Worm (Caenorhabditis elegans) whole organism, L1 larva: ENCODE data around the gene Y41C4A.22.

Source experiments
- C04F5.9 ChIP-seq: sonication (generic microtip); optimal IDR thresholded peaks from 2 replicates; lab custom pipeline; 2016; ENCODE audit warnings: missing genetic modification characterization, missing compliant biosample characterization
- C16A3.4 ChIP-seq: fragments of 150-350 bp; optimal IDR thresholded peaks from 2 replicates; lab custom pipeline; 2014; ENCODE audit warnings: missing biosample characterization, missing genetic modification characterization
- C34B4.2 ChIP-seq: sonication (generic microtip); optimal IDR thresholded peaks from 2 replicates; lab custom pipeline; 2017; ENCODE audit warnings: mild to moderate bottlenecking, missing genetic modification characterization, missing compliant biosample characterization
- aha-1 ChIP-seq: fragments of 150-350 bp; optimal IDR thresholded peaks from 2 replicates; lab custom pipeline; 2014; ENCODE audit warnings: missing biosample characterization, missing genetic modification characterization
- ceh-63 ChIP-seq: fragments of 200-800 bp; sonication (Bioruptor generic); optimal IDR thresholded peaks from 2 replicates; lab custom pipeline; 2018; ENCODE audit warnings: mild to moderate bottlenecking, missing genetic modification characterization, missing compliant biosample characterization
- ceh-90 ChIP-seq: sonication (generic microtip); optimal IDR thresholded peaks from 2 replicates; lab custom pipeline; 2016; ENCODE audit warnings: missing genetic modification characterization, missing compliant biosample characterization
- efl-3 ChIP-seq: fragments of 200-800 bp; sonication (Bioruptor generic); optimal IDR thresholded peaks from 2 replicates; lab custom pipeline; 2018; ENCODE audit warnings: mild to moderate bottlenecking, missing genetic modification characterization, missing compliant biosample characterization
- egl-13 ChIP-seq: sonication (generic microtip); optimal IDR thresholded peaks from 2 replicates; lab custom pipeline; 2016; ENCODE audit warnings: missing genotype, missing genetic modification reagents, missing genetic modification characterization, missing compliant biosample characterization
- egl-27 ChIP-seq, 2 experiments: fragments of 150-350 bp in 1 of 2; sonication (generic microtip); optimal IDR thresholded peaks; 3 replicates each; lab custom pipeline; 2017 to 2018; ENCODE audit warnings: missing biosample characterization in 2 of 2, missing genetic modification characterization in 2 of 2, missing genetic modification reagents in 2 of 2
- elt-3 ChIP-seq, 6 experiments: fragments of 150-350 bp in 1 of 6; sonication (generic microtip); optimal IDR thresholded peaks; 2 replicates each; lab custom pipeline; 2017 to 2018; ENCODE audit warnings: missing biosample characterization in 6 of 6, missing genetic modification characterization in 6 of 6, inconsistent platforms in 1 of 6
- ets-5 ChIP-seq: fragments of 200-800 bp; sonication (Bioruptor generic); IDR thresholded peaks from 2 replicates; pipeline ENCODE4 v1.3.6; 2022; ENCODE audit warnings: missing genetic modification characterization, missing compliant biosample characterization
- fkh-4 ChIP-seq: sonication (generic microtip); optimal IDR thresholded peaks from 2 replicates; lab custom pipeline; 2016; ENCODE audit warnings: missing compliant biosample characterization, missing genetic modification characterization, borderline replicate concordance
- fkh-8 ChIP-seq: sonication (generic microtip); optimal IDR thresholded peaks from 2 replicates; lab custom pipeline; 2016; ENCODE audit warnings: mild to moderate bottlenecking, missing genetic modification characterization, missing compliant biosample characterization
- grh-1 ChIP-seq: fragments of 200-800 bp; sonication (Bioruptor generic); IDR thresholded peaks from 2 replicates; pipeline ENCODE4 v1.3.6; 2022; ENCODE audit warnings: missing genetic modification reagents, missing genetic modification characterization, missing compliant biosample characterization
- hlh-17 ChIP-seq: fragments of 200-800 bp; sonication (Bioruptor generic); optimal IDR thresholded peaks from 2 replicates; lab custom pipeline; 2018; ENCODE audit warnings: missing genetic modification characterization, mild to moderate bottlenecking, missing compliant biosample characterization, moderate library complexity, borderline replicate concordance
- lin-13 ChIP-seq: fragments of 150-350 bp; optimal IDR thresholded peaks from 2 replicates; lab custom pipeline; 2014; ENCODE audit warnings: missing biosample characterization, missing genetic modification reagents, missing genetic modification characterization
- lin-14 ChIP-seq: fragments of 200-800 bp; sonication (Bioruptor generic); optimal IDR thresholded peaks from 2 replicates; lab custom pipeline; 2018; ENCODE audit warnings: mild to moderate bottlenecking, missing genetic modification characterization, moderate library complexity, missing compliant biosample characterization
- lin-15B ChIP-seq: fragments of 150-350 bp; sonication (generic microtip); optimal IDR thresholded peaks from 3 replicates; lab custom pipeline; 2014; ENCODE audit warnings: missing biosample characterization, missing genetic modification characterization
- lin-39 ChIP-seq: fragments of 150-350 bp; optimal IDR thresholded peaks from 2 replicates; lab custom pipeline; 2014; ENCODE audit warnings: missing biosample characterization, missing genetic modification reagents, missing genetic modification characterization
- lir-3 ChIP-seq: sonication (generic microtip); optimal IDR thresholded peaks from 2 replicates; lab custom pipeline; 2016; ENCODE audit warnings: mild to moderate bottlenecking, missing genetic modification characterization, moderate library complexity, missing compliant biosample characterization; ENCODE audit not compliant: poor library complexity
- mdl-1 ChIP-seq, 2 experiments: fragments of 150-350 bp; optimal IDR thresholded peaks; 2 replicates each; lab custom pipeline; 2014 to 2017; ENCODE audit warnings: missing biosample characterization in 2 of 2, missing genetic modification characterization in 2 of 2, inconsistent platforms in 1 of 2
- nhr-19 ChIP-seq: fragments of 200-800 bp; sonication (Bioruptor generic); conservative IDR thresholded peaks from 2 replicates; pipeline ENCODE4 v1.3.6; 2022; ENCODE audit warnings: missing genetic modification characterization, missing compliant biosample characterization
- nhr-20 ChIP-seq: sonication (generic microtip); optimal IDR thresholded peaks from 2 replicates; lab custom pipeline; 2016; ENCODE audit warnings: mild to moderate bottlenecking, missing genetic modification characterization, missing compliant biosample characterization
- nhr-237 ChIP-seq: fragments of 150-350 bp; optimal IDR thresholded peaks from 2 replicates; lab custom pipeline; 2014; ENCODE audit warnings: missing biosample characterization, missing genetic modification characterization
- nhr-28 ChIP-seq: fragments of 150-350 bp; optimal IDR thresholded peaks from 2 replicates; lab custom pipeline; 2014; ENCODE audit warnings: missing biosample characterization, missing genetic modification characterization
- nhr-47 ChIP-seq: sonication (generic microtip); optimal IDR thresholded peaks from 2 replicates; lab custom pipeline; 2016; ENCODE audit warnings: mild to moderate bottlenecking, missing genetic modification characterization, moderate library complexity, missing compliant biosample characterization
- nhr-71 ChIP-seq: sonication (generic microtip); optimal IDR thresholded peaks from 2 replicates; lab custom pipeline; 2016; ENCODE audit warnings: mild to moderate bottlenecking, missing genetic modification characterization, moderate library complexity, missing compliant biosample characterization
- nhr-77 ChIP-seq: fragments of 150-350 bp; optimal IDR thresholded peaks from 2 replicates; lab custom pipeline; 2014; ENCODE audit warnings: missing biosample characterization, missing genetic modification characterization
- nhr-84 ChIP-seq: sonication (generic microtip); optimal IDR thresholded peaks from 2 replicates; lab custom pipeline; 2017; ENCODE audit warnings: missing biosample characterization, missing genetic modification characterization
- nhr-90 ChIP-seq: sonication (generic microtip); optimal IDR thresholded peaks from 2 replicates; lab custom pipeline; 2016; ENCODE audit warnings: mild to moderate bottlenecking, missing genetic modification characterization, missing compliant biosample characterization; ENCODE audit not compliant: poor library complexity
- pax-3 ChIP-seq: fragments of 200-800 bp; sonication (Bioruptor generic); optimal IDR thresholded peaks from 2 replicates; lab custom pipeline; 2018; ENCODE audit warnings: mild to moderate bottlenecking, missing genetic modification characterization, moderate library complexity, missing compliant biosample characterization
- pqm-1 ChIP-seq: sonication (generic microtip); optimal IDR thresholded peaks from 3 replicates; lab custom pipeline; 2017; ENCODE audit warnings: missing biosample characterization, missing genetic modification characterization
- rnt-1 ChIP-seq: sonication (generic microtip); optimal IDR thresholded peaks from 2 replicates; lab custom pipeline; 2016; ENCODE audit warnings: mild to moderate bottlenecking, missing genetic modification characterization, moderate library complexity, missing compliant biosample characterization
- skn-1 ChIP-seq: fragments of 150-350 bp; optimal IDR thresholded peaks from 2 replicates; lab custom pipeline; 2014; ENCODE audit warnings: missing biosample characterization, missing genetic modification characterization
- snpc-4 ChIP-seq: fragments of 150-350 bp; optimal IDR thresholded peaks from 2 replicates; lab custom pipeline; 2014; ENCODE audit warnings: missing biosample characterization, missing genetic modification characterization
- snu-23 ChIP-seq: sonication (generic microtip); optimal IDR thresholded peaks from 2 replicates; lab custom pipeline; 2016; ENCODE audit warnings: missing genetic modification characterization, missing compliant biosample characterization
- sox-4 ChIP-seq: sonication (generic microtip); optimal IDR thresholded peaks from 2 replicates; lab custom pipeline; 2016; ENCODE audit warnings: missing genetic modification characterization, missing compliant biosample characterization
- sptf-1 ChIP-seq: fragments of 150-350 bp; optimal IDR thresholded peaks from 2 replicates; lab custom pipeline; 2014; ENCODE audit warnings: missing biosample characterization, missing genetic modification characterization
- sup-37 ChIP-seq: fragments of 200-800 bp; sonication (Bioruptor generic); optimal IDR thresholded peaks from 2 replicates; lab custom pipeline; 2018; ENCODE audit warnings: mild to moderate bottlenecking, missing genetic modification characterization, missing compliant biosample characterization
- swsn-7 ChIP-seq: sonication (generic microtip); optimal IDR thresholded peaks from 2 replicates; lab custom pipeline; 2016; ENCODE audit warnings: missing genetic modification characterization, missing compliant biosample characterization
- tbx-2 ChIP-seq: sonication (generic microtip); optimal IDR thresholded peaks from 2 replicates; lab custom pipeline; 2016; ENCODE audit warnings: missing genetic modification characterization, missing compliant biosample characterization
- unc-30 ChIP-seq: sonication (generic microtip); optimal IDR thresholded peaks from 2 replicates; lab custom pipeline; 2017; ENCODE audit warnings: missing biosample characterization, missing genetic modification characterization
- unc-62 ChIP-seq: fragments of 150-350 bp; optimal IDR thresholded peaks from 2 replicates; lab custom pipeline; 2014; ENCODE audit warnings: missing biosample characterization, missing genetic modification reagents, missing genetic modification characterization
- xbp-1 ChIP-seq: sonication (generic microtip); optimal IDR thresholded peaks from 2 replicates; lab custom pipeline; 2016; ENCODE audit warnings: missing genetic modification characterization, missing compliant biosample characterization
- zag-1 ChIP-seq: fragments of 150-350 bp; optimal IDR thresholded peaks from 2 replicates; lab custom pipeline; 2014; ENCODE audit warnings: missing biosample characterization, missing genetic modification characterization
- ztf-11 ChIP-seq, 2 experiments: sonication (generic microtip); optimal IDR thresholded peaks; 2 replicates each; lab custom pipeline; 2016 to 2017; ENCODE audit warnings: missing genetic modification characterization in 2 of 2, missing biosample characterization in 1 of 2, missing compliant biosample characterization in 1 of 2

The Y41C4A.22 gene

DNA sequence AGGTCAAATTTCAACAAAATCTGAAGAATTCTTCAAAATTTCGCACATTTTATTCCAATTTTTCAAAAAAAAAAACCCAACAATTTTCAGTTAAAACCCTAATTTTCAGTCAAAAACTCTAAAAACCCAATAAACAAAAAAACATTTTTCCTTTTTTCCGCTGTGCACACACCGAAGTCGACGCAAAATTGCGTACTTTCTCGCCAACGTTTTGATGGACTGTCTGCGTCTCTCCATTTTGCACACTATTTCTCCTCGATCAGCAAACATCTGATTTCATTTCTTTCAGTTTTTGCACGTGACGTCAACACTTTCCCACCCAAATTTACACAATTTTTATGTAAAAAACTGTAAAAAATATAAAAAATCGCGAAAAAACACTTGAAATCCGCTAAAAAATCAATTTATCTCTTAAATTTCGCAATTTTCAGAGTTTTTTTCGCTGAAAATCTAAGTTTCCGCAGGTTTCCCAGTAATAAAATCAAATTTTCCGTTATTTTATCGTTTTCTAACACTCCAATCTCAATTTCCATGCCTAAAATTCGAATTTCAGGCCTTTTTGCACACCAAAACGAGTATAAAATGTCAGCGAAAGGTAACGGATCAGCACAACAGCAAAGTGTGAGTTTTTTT lies 37.8 kb upstream of the Y41C4A.22 start, which contains the start of gene crh-1 (continued):
- TF ChIP-seq egl-27 (tag; optimal IDR thresholded peaks at IDR 0.05; lab: Kevin White, UChicago) (no peak), skn-1 (tag; lab: Kevin White, UChicago) (peak; percentile 65), zag-1 (tag; lab: Kevin White, UChicago) (no peak), C34B4.2 (tag; lab: Kevin White, UChicago) (no peak), fkh-8 (tag; lab: Kevin White, UChicago) (peak; percentile 19), efl-3 (GFP tag; lab: Kevin White, UChicago) (no peak), nhr-28 (no peak), sup-37 (peak; percentile 39), ztf-11 (tag; optimal IDR thresholded peaks at IDR 0.05; lab: Kevin White, UChicago) (peak in 1 of 2 experiments; percentile 35), rnt-1 (peak; percentile 86), nhr-19 (peak; percentile 85), lin-39 (tag; lab: Kevin White, UChicago) (peak; percentile 87), pqm-1 (tag; lab: Kevin White, UChicago) (no peak), hlh-17 (no peak), tbx-2 (peak; percentile 85), snpc-4 (peak; percentile 74), snu-23 (GFP tag; lab: Kevin White, UChicago) (peak; percentile 93), lir-3 (tag; lab: Kevin White, UChicago) (no peak), nhr-84 (tag; lab: Kevin White, UChicago) (no peak), egl-13 (tag; lab: Kevin White, UChicago) (peak; percentile 43), swsn-7 (tag; lab: Kevin White, UChicago) (peak; percentile 85), lin-14 (GFP tag; lab: Kevin White, UChicago) (peak; percentile 88), sptf-1 (tag; lab: Kevin White, UChicago) (no peak), elt-3 (tag; optimal IDR thresholded peaks at IDR 0.05; lab: Kevin White, UChicago) (peak in 2 of 6 experiments; percentile 62 to 78), ets-5 (no peak), mdl-1 (tag; optimal IDR thresholded peaks at IDR 0.05; lab: Kevin White, UChicago) (peak in 1 of 2 experiments; percentile 89), nhr-90 (tag; lab: Kevin White, UChicago) (peak; percentile 84), unc-62 (GFP tag; lab: Kevin White, UChicago) (no peak), aha-1 (tag; lab: Kevin White, UChicago) (no peak), nhr-237 (tag; lab: Kevin White, UChicago) (no peak), nhr-71 (tag; lab: Kevin White, UChicago) (peak; percentile 93), fkh-4 (peak; percentile 66), lin-13 (peak; percentile 79), sox-4 (tag; lab: Kevin White, UChicago) (peak; percentile 63), ceh-63 (GFP tag; lab: Kevin White, UChicago) (no peak), lin-15B (tag; lab: Kevin White, UChicago) (peak; percentile 43), nhr-20 (tag; lab: Kevin White, UChicago) (peak; percentile 86), C04F5.9 (tag; lab: Kevin White, UChicago) (peak; percentile 51), C16A3.4 (tag; lab: Kevin White, UChicago) (peak; percentile 54), nhr-77 (peak; percentile 40)

DNA sequence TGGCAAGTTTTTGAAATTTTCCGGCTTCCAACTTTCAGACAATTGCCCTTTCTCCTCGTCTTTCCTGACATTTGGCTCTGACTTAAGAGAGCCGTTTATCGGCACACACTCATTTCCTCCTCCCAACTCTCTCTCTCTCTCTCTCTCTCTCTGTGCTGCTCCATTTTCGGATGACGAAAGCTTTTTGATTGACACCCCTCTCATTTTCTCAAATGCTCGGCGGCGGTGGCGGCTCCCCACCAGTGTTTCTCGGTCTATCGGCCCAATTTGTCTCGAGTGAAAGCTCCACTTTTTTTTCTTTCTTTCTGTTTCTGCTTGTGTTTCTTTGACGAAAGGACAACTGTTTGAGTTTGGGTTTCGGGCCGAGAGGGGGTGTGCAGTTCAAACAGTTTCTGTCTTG lies 35.3 kb upstream of the Y41C4A.22 start:
- no peak for TF ChIP-seq grh-1 (GFP tag; lab: Robert Waterston, UW)
- no peak for TF ChIP-seq ceh-90 (tag; lab: Kevin White, UChicago)
- no peak for TF ChIP-seq unc-30 (tag; lab: Kevin White, UChicago)
- peak; percentile 58 for TF ChIP-seq lin-14 (GFP tag; lab: Kevin White, UChicago)
- peak; percentile 22 for TF ChIP-seq fkh-8 (tag; lab: Kevin White, UChicago)
- TF ChIP-seq pax-3 (tag; lab: Kevin White, UChicago): no peak
- TF ChIP-seq nhr-47: peak; percentile 21
- no peak for TF ChIP-seq xbp-1
